Fruit fly (Drosophila melanogaster): ENCODE results near the gene HDAC11.

The HDAC11 gene

DNA sequence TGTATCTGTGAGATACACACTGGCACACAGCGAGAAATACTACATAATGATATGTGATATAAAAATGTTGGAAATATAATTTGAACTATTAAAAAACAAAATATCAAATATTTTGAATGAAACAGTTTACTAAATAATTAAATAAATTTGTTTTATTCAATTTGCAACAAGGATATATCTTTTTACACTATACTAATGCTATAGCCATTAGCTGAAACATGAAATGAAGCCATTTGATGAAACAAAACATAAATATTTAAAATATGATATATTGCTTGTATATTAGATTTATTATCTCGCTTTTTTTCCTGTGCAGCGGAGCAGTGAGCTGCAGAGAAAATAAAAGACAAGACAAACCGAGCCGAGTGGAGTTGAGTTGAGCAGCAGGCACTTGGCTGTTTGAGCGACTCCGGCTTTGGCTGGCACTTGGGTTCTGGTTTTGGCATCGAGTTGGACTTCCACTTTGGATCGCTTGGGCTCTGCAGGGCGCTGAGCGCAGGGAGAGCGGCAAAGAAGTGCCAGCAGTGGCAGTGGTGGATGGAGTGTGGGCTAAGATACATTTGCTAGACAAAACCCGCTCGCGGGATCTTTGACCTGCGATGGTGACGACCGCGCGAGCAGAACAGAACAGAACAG lies 37.4 kb upstream of the HDAC11 start (continued):
- TF ChIP-seq CG18476 (GFP tag; optimal IDR thresholded peaks at IDR 0.05): peak; percentile 54
- TF ChIP-seq danr (GFP tag; IDR thresholded peaks at IDR 0.05): no peak; the same call in 1 of the 2 replicates
- TF ChIP-seq lola (GFP tag; optimal IDR thresholded peaks at IDR 0.05): peak in 1 of 3 experiments; percentile 92
- TF ChIP-seq aop (GFP tag; IDR thresholded peaks at IDR 0.05): no peak
- TF ChIP-seq Vsx1 (GFP tag; optimal IDR thresholded peaks at IDR 0.05): peak; percentile 56
- TF ChIP-seq CG8765 (GFP tag; IDR thresholded peaks at IDR 0.05): 0 out of 2 replicates have a peak, but pooled peaks have one; percentile 19
- TF ChIP-seq sens (GFP tag): peak; percentile 59
- TF ChIP-seq hkb (optimal IDR thresholded peaks at IDR 0.05): no peak
- TF ChIP-seq hkb (GFP tag; IDR thresholded peaks at IDR 0.05): no peak; the same call in 1 of the 2 replicates
- TF ChIP-seq CG31365 (tag; optimal IDR thresholded peaks at IDR 0.05): no peak
- TF ChIP-seq Sry-δ (GFP tag; optimal IDR thresholded peaks at IDR 0.05): no peak
- TF ChIP-seq CG16863 (GFP tag; optimal IDR thresholded peaks at IDR 0.05): no peak
- no peak for TF ChIP-seq unc-4 (GFP tag; IDR thresholded peaks at IDR 0.05; ENCODE audit: partially characterized antibody)
- 0 out of 2 replicates have a peak, but pooled peaks have one; percentile 14 for TF ChIP-seq CG11247 (GFP tag; IDR thresholded peaks at IDR 0.05)
- no peak for TF ChIP-seq CG2199 (GFP tag; IDR thresholded peaks at IDR 0.05)
- no peak for TF ChIP-seq gro (GFP tag; optimal IDR thresholded peaks at IDR 0.05)
- TF ChIP-seq sc (optimal IDR thresholded peaks at IDR 0.05): no peak
- peak; percentile 48 for TF ChIP-seq sc (GFP tag; optimal IDR thresholded peaks at IDR 0.05)
- TF ChIP-seq dati (GFP tag; IDR thresholded peaks at IDR 0.05): no peak
- TF ChIP-seq CG5245 (GFP tag; optimal IDR thresholded peaks at IDR 0.05): no peak
- TF ChIP-seq rib (GFP tag; IDR thresholded peaks at IDR 0.05): no peak
- TF ChIP-seq CG2889 (GFP tag; IDR thresholded peaks at IDR 0.05): peak; percentile 40; the same call in 1 of the 3 replicates
- TF ChIP-seq esg (GFP tag; conservative IDR thresholded peaks at IDR 0.05): peak; percentile 64
- peak; percentile 62; the same call in 1 of the 2 replicates for TF ChIP-seq Atf6 (GFP tag; IDR thresholded peaks at IDR 0.05)
- no peak for TF ChIP-seq pzg (GFP tag; optimal IDR thresholded peaks at IDR 0.05)
- no peak for TF ChIP-seq pfk (GFP tag; optimal IDR thresholded peaks at IDR 0.05)
- no peak for TF ChIP-seq Dref (GFP tag; IDR thresholded peaks at IDR 0.05)
- TF ChIP-seq run (tag; optimal IDR thresholded peaks at IDR 0.05): peak; percentile 76
- peak; percentile 81 for TF ChIP-seq nerfin-1 (tag; optimal IDR thresholded peaks at IDR 0.05)
- peak in 1 of 2 experiments; percentile 21 for TF ChIP-seq tll (GFP tag; optimal IDR thresholded peaks at IDR 0.05)
- peak; percentile 78 for TF ChIP-seq CG10209 (GFP tag; optimal IDR thresholded peaks at IDR 0.05)
- peak; percentile 85 for TF ChIP-seq CG10147 (GFP tag; optimal IDR thresholded peaks at IDR 0.05)
- no peak for TF ChIP-seq Hand (GFP tag; optimal IDR thresholded peaks at IDR 0.05)
- TF ChIP-seq corto (GFP tag; optimal IDR thresholded peaks at IDR 0.05): peak; percentile 37
- TF ChIP-seq CG5180 (GFP tag; optimal IDR thresholded peaks at IDR 0.05): peak; percentile 59
- peak; percentile 68 for TF ChIP-seq CG4328 (GFP tag; optimal IDR thresholded peaks at IDR 0.05)
- TF ChIP-seq Dbx (GFP tag; IDR thresholded peaks at IDR 0.05): 0 out of 3 replicates have a peak, but pooled peaks have one; percentile 53
- TF ChIP-seq CG6175 (GFP tag; IDR thresholded peaks at IDR 0.05): no peak
- TF ChIP-seq Gug (GFP tag; IDR thresholded peaks at IDR 0.05): no peak
- TF ChIP-seq btn (GFP tag; optimal IDR thresholded peaks at IDR 0.05): no peak
- TF ChIP-seq CG17802 (tag; optimal IDR thresholded peaks at IDR 0.05): no peak
- TF ChIP-seq CG14014 (GFP tag; IDR thresholded peaks at IDR 0.05): peak; percentile 20; the same call in 1 of the 2 replicates
- peak; percentile 11 for TF ChIP-seq HmgZ (tag; optimal IDR thresholded peaks at IDR 0.05)
- TF ChIP-seq tgo (GFP tag; IDR thresholded peaks at IDR 0.05): peak; percentile 61
- TF ChIP-seq CG34224 (GFP tag; IDR thresholded peaks at IDR 0.05; ENCODE audit: partially characterized antibody): no peak
- peak; percentile 78 for TF ChIP-seq CG16815 (GFP tag; optimal IDR thresholded peaks at IDR 0.05)
- TF ChIP-seq CG18619 (GFP tag; optimal IDR thresholded peaks at IDR 0.05): peak; percentile 67
- no peak for TF ChIP-seq nerfin-2 (GFP tag; IDR thresholded peaks at IDR 0.05; ENCODE audit: partially characterized antibody)
- peak; percentile 58 for TF ChIP-seq CG8359 (GFP tag; optimal IDR thresholded peaks at IDR 0.05; ENCODE audit: borderline replicate concordance)
